Worm (Caenorhabditis elegans): Measurements from ENCODE around the gene F17A2.16.
"Not testable (repeated sequence)": the region's sequence is repeated elsewhere in the genome, so short reads cannot be mapped to it uniquely, and the experiment has no call there.

DNA sequence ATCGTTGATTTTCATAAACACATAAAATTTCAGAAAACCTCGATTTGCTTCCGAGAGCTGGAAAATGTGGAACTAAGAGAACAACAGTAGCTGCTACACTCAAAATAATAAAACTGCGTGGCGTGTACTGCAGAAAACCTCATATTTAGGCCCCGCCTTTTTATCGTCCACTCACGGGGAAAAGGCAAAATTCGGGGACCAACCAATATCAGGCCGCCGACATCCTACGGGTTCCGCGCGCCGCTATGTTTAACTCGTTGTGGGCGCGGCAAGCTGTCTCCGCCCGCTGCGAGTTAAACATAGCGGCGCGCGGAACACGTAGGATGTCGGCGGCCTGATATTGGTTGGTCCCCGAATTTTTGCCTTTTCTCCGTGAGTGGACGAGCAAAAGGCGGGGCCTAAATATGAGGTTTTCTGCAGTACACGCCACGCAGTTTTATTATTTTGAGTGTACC lies at the start of gene F17A2.16:
- TF ChIP-seq aly-1 (tag; optimal IDR thresholded peaks at IDR 0.05); ama-1 (optimal IDR thresholded peaks at IDR 0.05); pes-1 (GFP tag; IDR thresholded peaks at IDR 0.05); hnd-1 (tag; optimal IDR thresholded peaks at IDR 0.05); sea-1 (GFP tag; conservative IDR thresholded peaks at IDR 0.05); tbx-37 (GFP tag; conservative IDR thresholded peaks at IDR 0.05); F13C5.2 (tag; optimal IDR thresholded peaks at IDR 0.05): not testable (repeated sequence)
